Fruit fly (Drosophila melanogaster) whole organism, embryonic: ENCODE results near the gene Lnk.

Experiments used
- ATbp ChIP-seq: fragments of 200-800 bp; sonication (Bioruptor generic); optimal IDR thresholded peaks from 2 replicates; lab custom pipeline; 2017; ENCODE audit warnings: missing biosample characterization, mild to moderate bottlenecking, missing genetic modification characterization, missing genetic modification reagents
- Atf-2 ChIP-seq: fragments of 200-800 bp; sonication (Bioruptor generic); optimal IDR thresholded peaks from 2 replicates; lab custom pipeline; 2016; ENCODE audit warnings: missing biosample characterization, missing genetic modification characterization
- Bdp1 ChIP-seq: fragments of 200-800 bp; sonication (Bioruptor generic); optimal IDR thresholded peaks from 3 replicates; lab custom pipeline; 2016; ENCODE audit warnings: missing biosample characterization, missing genetic modification characterization
- CG10209 ChIP-seq: fragments of 200-800 bp; sonication (Bioruptor generic); optimal IDR thresholded peaks from 3 replicates; lab custom pipeline; 2017; ENCODE audit warnings: missing biosample characterization, mild to moderate bottlenecking, missing genetic modification characterization, missing genetic modification reagents
- CG10462 ChIP-seq: fragments of 200-800 bp; sonication (Bioruptor generic); optimal IDR thresholded peaks from 2 replicates; lab custom pipeline; 2016; ENCODE audit warnings: missing biosample characterization, missing genetic modification characterization
- CG10979 ChIP-seq: fragments of 200-800 bp; sonication (Bioruptor generic); optimal IDR thresholded peaks from 2 replicates; lab custom pipeline; 2018; ENCODE audit warnings: missing biosample characterization, mild to moderate bottlenecking, missing genetic modification characterization, moderate library complexity
- CG11093 ChIP-seq: fragments of 200-800 bp; sonication (Bioruptor generic); IDR thresholded peaks from 3 replicates; pipeline ENCODE4 v1.3.6; 2022; ENCODE audit warnings: missing biosample characterization, missing genetic modification characterization
- CG11456 ChIP-seq: fragments of 200-800 bp; sonication (Bioruptor generic); IDR thresholded peaks from 3 replicates; pipeline ENCODE4 v1.3.6; 2022; ENCODE audit warnings: missing biosample characterization, missing genetic modification characterization
- CG12219 ChIP-seq: fragments of 200-800 bp; sonication (Bioruptor generic); optimal IDR thresholded peaks from 3 replicates; lab custom pipeline; 2018; ENCODE audit warnings: missing biosample characterization, mild to moderate bottlenecking, missing genetic modification characterization
- CG12744 ChIP-seq: fragments of 200-800 bp; sonication (Bioruptor generic); optimal IDR thresholded peaks from 2 replicates; lab custom pipeline; 2016; ENCODE audit warnings: missing biosample characterization, missing genetic modification characterization
- CG13296 ChIP-seq: fragments of 200-800 bp; sonication (Bioruptor generic); optimal IDR thresholded peaks from 3 replicates; lab custom pipeline; 2018; ENCODE audit warnings: missing biosample characterization, mild to moderate bottlenecking, missing genetic modification characterization
- CG1603 ChIP-seq: fragments of 200-800 bp; sonication (Bioruptor generic); optimal IDR thresholded peaks from 2 replicates; lab custom pipeline; 2019; ENCODE audit warnings: missing biosample characterization, mild to moderate bottlenecking, missing genetic modification characterization, moderate library complexity
- CG16779 ChIP-seq: fragments of 200-800 bp; sonication (Bioruptor generic); IDR thresholded peaks from 2 replicates; pipeline ENCODE4 v1.3.6; 2022; ENCODE audit warnings: missing biosample characterization, missing genetic modification characterization
- CG16863 ChIP-seq: fragments of 200-800 bp; sonication (Bioruptor generic); optimal IDR thresholded peaks from 3 replicates; lab custom pipeline; 2016; ENCODE audit warnings: missing biosample characterization, missing genetic modification characterization
- CG30403 ChIP-seq: fragments of 200-800 bp; sonication (Bioruptor generic); optimal IDR thresholded peaks from 3 replicates; lab custom pipeline; 2016; ENCODE audit warnings: missing biosample characterization, missing genetic modification characterization
- CG5953 ChIP-seq: fragments of 200-800 bp; sonication (Bioruptor generic); IDR thresholded peaks from 2 replicates; pipeline ENCODE4 v1.3.6; 2022; ENCODE audit warnings: missing biosample characterization, missing genetic modification characterization
- CG6175 ChIP-seq: fragments of 200-800 bp; sonication (Bioruptor generic); IDR thresholded peaks from 3 replicates; pipeline ENCODE4 v1.3.6; 2022; ENCODE audit warnings: missing biosample characterization, missing genetic modification characterization
- CG6254 ChIP-seq: fragments of 200-800 bp; sonication (Bioruptor generic); optimal IDR thresholded peaks from 3 replicates; lab custom pipeline; 2017; ENCODE audit warnings: mild to moderate bottlenecking, missing biosample characterization, missing genetic modification reagents, missing genetic modification characterization
- CG6813 ChIP-seq: fragments of 200-800 bp; sonication (Bioruptor generic); optimal IDR thresholded peaks from 2 replicates; lab custom pipeline; 2017; ENCODE audit warnings: missing biosample characterization, missing genetic modification characterization, mild to moderate bottlenecking, moderate library complexity, missing genetic modification reagents
- CG6854 ChIP-seq: fragments of 200-800 bp; sonication (Bioruptor generic); optimal IDR thresholded peaks from 3 replicates; lab custom pipeline; 2017; ENCODE audit warnings: missing biosample characterization, mild to moderate bottlenecking, missing genetic modification characterization
- CG7372 ChIP-seq: fragments of 200-800 bp; sonication (Bioruptor generic); IDR thresholded peaks from 2 replicates; pipeline ENCODE4 v1.3.6; 2022; ENCODE audit warnings: missing biosample characterization, missing genetic modification characterization
- CG8359 ChIP-seq: fragments of 200-800 bp; sonication (Bioruptor generic); optimal IDR thresholded peaks from 2 replicates; lab custom pipeline; 2017; ENCODE audit warnings: missing biosample characterization, mild to moderate bottlenecking, missing genetic modification characterization, borderline replicate concordance
- CG9797 ChIP-seq: fragments of 200-800 bp; sonication (Bioruptor generic); optimal IDR thresholded peaks from 3 replicates; lab custom pipeline; 2018; ENCODE audit warnings: missing biosample characterization, mild to moderate bottlenecking, missing genetic modification characterization
- CTCF ChIP-seq: fragments of 200-800 bp; sonication (Bioruptor generic); optimal IDR thresholded peaks from 2 replicates; lab custom pipeline; 2017; ENCODE audit warnings: missing biosample characterization, mild to moderate bottlenecking, missing genetic modification characterization, moderate library complexity
- Camta ChIP-seq: fragments of 200-800 bp; sonication (Bioruptor generic); optimal IDR thresholded peaks from 2 replicates; lab custom pipeline; 2016; ENCODE audit warnings: missing biosample characterization, missing genetic modification characterization
- CkIIα-i1 ChIP-seq: fragments of 200-800 bp; sonication (Bioruptor generic); IDR thresholded peaks from 2 replicates; pipeline ENCODE4 v1.3.6; 2022; ENCODE audit warnings: missing biosample characterization, missing genetic modification characterization
- D19B ChIP-seq: fragments of 200-800 bp; sonication (Bioruptor generic); optimal IDR thresholded peaks from 2 replicates; lab custom pipeline; 2017; ENCODE audit warnings: missing biosample characterization, mild to moderate bottlenecking, missing genetic modification characterization
- Dfd ChIP-seq, 2 experiments: fragments of >200 bp; optimal IDR thresholded peaks; 2 replicates each; lab custom pipeline; 2017; ENCODE audit warnings: missing biosample characterization in 2 of 2, missing genetic modification characterization in 2 of 2
- Doc2 ChIP-seq: fragments of 200-800 bp; sonication (Bioruptor generic); IDR thresholded peaks from 2 replicates; pipeline ENCODE4 v1.3.6; 2022; ENCODE audit warnings: missing biosample characterization, missing genetic modification characterization
- Drgx ChIP-seq: fragments of 200-800 bp; sonication (Bioruptor generic); IDR thresholded peaks from 2 replicates; pipeline ENCODE4 v1.3.6; 2022; ENCODE audit warnings: missing biosample characterization, missing genetic modification characterization
- Hand ChIP-seq: fragments of 200-800 bp; sonication (Bioruptor generic); optimal IDR thresholded peaks from 2 replicates; lab custom pipeline; 2017; ENCODE audit warnings: mild to moderate bottlenecking, missing biosample characterization, missing genetic modification reagents, missing genetic modification characterization
- Hmx ChIP-seq: fragments of 200-800 bp; sonication (Bioruptor generic); optimal IDR thresholded peaks from 2 replicates; lab custom pipeline; 2016; ENCODE audit warnings: missing biosample characterization, missing genetic modification characterization
- Hsf ChIP-seq: fragments of 200-800 bp; sonication (Bioruptor generic); optimal IDR thresholded peaks from 3 replicates; lab custom pipeline; 2016; ENCODE audit warnings: missing biosample characterization, missing genetic modification characterization
- Kr ChIP-seq: fragments of 200-800 bp; sonication (Bioruptor generic); optimal IDR thresholded peaks from 2 replicates; lab custom pipeline; 2017; ENCODE audit warnings: missing biosample characterization, mild to moderate bottlenecking, missing genetic modification characterization
- bbx ChIP-seq: fragments of 200-800 bp; sonication (Bioruptor generic); IDR thresholded peaks from 2 replicates; pipeline ENCODE4 v1.3.6; 2022; ENCODE audit warnings: missing biosample characterization, missing genetic modification characterization; ENCODE audit not compliant: partially characterized antibody
- cato ChIP-seq: fragments of 200-800 bp; sonication (Bioruptor generic); optimal IDR thresholded peaks from 2 replicates; lab custom pipeline; 2016; ENCODE audit warnings: missing biosample characterization, missing genetic modification characterization, borderline replicate concordance
- caup ChIP-seq: fragments of 200-800 bp; sonication (Bioruptor generic); optimal IDR thresholded peaks from 3 replicates; lab custom pipeline; 2017; ENCODE audit warnings: missing biosample characterization, mild to moderate bottlenecking, missing genetic modification characterization, moderate library complexity; ENCODE audit not compliant: severe bottlenecking
- crp ChIP-seq, 2 experiments: fragments of 200-800 bp; sonication (Bioruptor generic); optimal IDR thresholded peaks; 2 replicates in 1 of 2; 3 replicates in 1 of 2; lab custom pipeline; 2017; ENCODE audit warnings: missing biosample characterization in 2 of 2, missing genetic modification characterization in 2 of 2, mild to moderate bottlenecking in 1 of 2, moderate library complexity in 1 of 2
- dm ChIP-seq: fragments of 200-800 bp; sonication (Bioruptor generic); optimal IDR thresholded peaks from 3 replicates; lab custom pipeline; 2016; ENCODE audit warnings: missing biosample characterization, missing genetic modification characterization
- gce ChIP-seq: fragments of 200-800 bp; sonication (Bioruptor generic); IDR thresholded peaks from 3 replicates; pipeline ENCODE4 v1.3.6; 2022; ENCODE audit warnings: missing biosample characterization, missing genetic modification characterization
- ham ChIP-seq: fragments of 200-800 bp; sonication (Bioruptor generic); IDR thresholded peaks from 2 replicates; pipeline ENCODE4 v1.3.6; 2022; ENCODE audit warnings: missing biosample characterization, missing genetic modification characterization
- onecut ChIP-seq: fragments of 200-800 bp; sonication (Bioruptor generic); IDR thresholded peaks from 2 replicates; pipeline ENCODE4 v1.3.6; 2022; ENCODE audit warnings: missing biosample characterization, missing genetic modification characterization
- p53 ChIP-seq: fragments of 200-800 bp; sonication (Bioruptor generic); optimal IDR thresholded peaks from 2 replicates; lab custom pipeline; 2016; ENCODE audit warnings: missing biosample characterization, missing genetic modification characterization
- sd ChIP-seq: fragments of 200-800 bp; sonication (Bioruptor generic); optimal IDR thresholded peaks from 3 replicates; lab custom pipeline; 2018; ENCODE audit warnings: missing biosample characterization, mild to moderate bottlenecking, missing genetic modification characterization, moderate library complexity
- sens ChIP-seq: fragments of 200-800 bp; sonication (Bioruptor generic); peaks from one replicate; lab custom pipeline; 2016; ENCODE audit warnings: missing biosample characterization, missing genetic modification characterization
- slou ChIP-seq: fragments of 200-800 bp; sonication (Bioruptor generic); optimal IDR thresholded peaks from 3 replicates; lab custom pipeline; 2016; ENCODE audit warnings: missing biosample characterization, missing genetic modification characterization
- sqz ChIP-seq: fragments of 200-800 bp; sonication (Bioruptor generic); optimal IDR thresholded peaks from 3 replicates; lab custom pipeline; 2018; ENCODE audit warnings: missing biosample characterization, mild to moderate bottlenecking, missing genetic modification characterization
- tgo ChIP-seq: fragments of 200-800 bp; sonication (Bioruptor generic); IDR thresholded peaks from 3 replicates; pipeline ENCODE4 v1.3.6; 2022; ENCODE audit warnings: missing biosample characterization, missing genetic modification characterization
- trem ChIP-seq: fragments of 200-800 bp; optimal IDR thresholded peaks from 3 replicates; lab custom pipeline; 2019; ENCODE audit warnings: missing biosample characterization, mild to moderate bottlenecking, missing genetic modification characterization, moderate library complexity
- tx ChIP-seq: fragments of 200-800 bp; sonication (Bioruptor generic); optimal IDR thresholded peaks from 2 replicates; lab custom pipeline; 2016; ENCODE audit warnings: missing biosample characterization, missing genetic modification characterization

Lnk gene

dm6 chr3R:25870389-25870788 lies 18.0 kb upstream of the Lnk start (continued):
- TF ChIP-seq bbx (GFP tag; lab: Robert Waterston, UW): no peak
- TF ChIP-seq sd: no peak
- no peak for TF ChIP-seq CG30403 (GFP tag; lab: Kevin White, UChicago)
- TF ChIP-seq CG10462 (GFP tag; lab: Kevin White, UChicago): no peak
- no peak for TF ChIP-seq tgo (GFP tag; lab: Robert Waterston, UW)
- peak; percentile 10 for TF ChIP-seq CG6813 (GFP tag; lab: Kevin White, UChicago)
- TF ChIP-seq CG10979 (tag; lab: Kevin White, UChicago): no peak
- no peak for TF ChIP-seq CG12744
- TF ChIP-seq CG13296 (GFP tag; lab: Kevin White, UChicago): peak; percentile 32
- no peak for TF ChIP-seq CG5953 (GFP tag; lab: Robert Waterston, UW)
- no peak for TF ChIP-seq CG11093 (GFP tag; lab: Robert Waterston, UW)
- no peak for TF ChIP-seq dm
- TF ChIP-seq p53: no peak
- no peak for TF ChIP-seq CG6854
- TF ChIP-seq, all 482 proteins: peak for 16

- no peak for TF ChIP-seq trem (tag; lab: Kevin White, UChicago)
- TF ChIP-seq dm: no peak
- TF ChIP-seq sens (GFP tag; lab: Kevin White, UChicago): peak; percentile 14
- peak; percentile 86 for TF ChIP-seq CTCF (GFP tag; lab: Kevin White, UChicago)
Measured at dm6 chr3R:25876639-25877038, 11.7 kb upstream of the Lnk start.

- TF ChIP-seq onecut: no peak
- no peak for TF ChIP-seq cato (GFP tag; lab: Kevin White, UChicago)
- no peak for TF ChIP-seq gce (GFP tag; lab: Robert Waterston, UW)
- TF ChIP-seq Atf-2 (GFP tag; lab: Kevin White, UChicago): no peak
- no peak for TF ChIP-seq CG11456 (GFP tag; lab: Robert Waterston, UW)
- no peak for TF ChIP-seq CG9797 (GFP tag; lab: Kevin White, UChicago)
- no peak for TF ChIP-seq Bdp1
- TF ChIP-seq tx (GFP tag; lab: Kevin White, UChicago): no peak
- TF ChIP-seq Kr (GFP tag; lab: Kevin White, UChicago): no peak
- TF ChIP-seq Hand: no peak
- TF ChIP-seq CG10209: no peak
- no peak for TF ChIP-seq CG6175
- TF ChIP-seq ATbp (GFP tag; lab: Kevin White, UChicago): no peak
- no peak for TF ChIP-seq crp (GFP tag; optimal IDR thresholded peaks at IDR 0.05; lab: Kevin White, UChicago)
- TF ChIP-seq D19B (GFP tag; lab: Kevin White, UChicago): no peak
- TF ChIP-seq sqz (GFP tag; lab: Kevin White, UChicago): no peak
- TF ChIP-seq Hsf (GFP tag; lab: Kevin White, UChicago): no peak
- no peak for TF ChIP-seq Hmx (GFP tag; lab: Kevin White, UChicago)
Measured at dm6 chr3R:25877064-25877463, 11.3 kb upstream of the Lnk start.

dm6 chr3R:25879324-25879766 lies 9.0 kb upstream of the Lnk start:
- TF ChIP-seq CkIIα-i1 (GFP tag; lab: Robert Waterston, UW): no peak
- TF ChIP-seq caup (GFP tag; lab: Kevin White, UChicago): peak; percentile 45
- TF ChIP-seq CG7372 (GFP tag; lab: Robert Waterston, UW): peak; percentile 45
- no peak for TF ChIP-seq Doc2 (GFP tag; lab: Robert Waterston, UW)
- peak; percentile 41 for TF ChIP-seq slou (GFP tag; lab: Kevin White, UChicago)
- TF ChIP-seq CG16863: peak; percentile 63
- peak; percentile 64 for TF ChIP-seq Camta (GFP tag; lab: Kevin White, UChicago)
- peak; percentile 55 for TF ChIP-seq sqz (GFP tag; lab: Kevin White, UChicago)
- TF ChIP-seq ham: no peak
- TF ChIP-seq Dfd (GFP tag; optimal IDR thresholded peaks at IDR 0.05; lab: Kevin White, UChicago): no peak
- TF ChIP-seq CG8359: peak; percentile 59
- TF ChIP-seq CG16779 (GFP tag; lab: Robert Waterston, UW): no peak; the same call in 1 of the 2 replicates
- peak; percentile 77 for TF ChIP-seq CG1603 (tag; lab: Kevin White, UChicago)
- peak; percentile 78 for TF ChIP-seq Drgx
- TF ChIP-seq CG12219 (GFP tag; lab: Kevin White, UChicago): peak; percentile 79
- peak; percentile 63 for TF ChIP-seq CG6254 (GFP tag; lab: Kevin White, UChicago)
